Worm (Caenorhabditis elegans): ENCODE measurements around the gene T28A8.8.

DNA sequence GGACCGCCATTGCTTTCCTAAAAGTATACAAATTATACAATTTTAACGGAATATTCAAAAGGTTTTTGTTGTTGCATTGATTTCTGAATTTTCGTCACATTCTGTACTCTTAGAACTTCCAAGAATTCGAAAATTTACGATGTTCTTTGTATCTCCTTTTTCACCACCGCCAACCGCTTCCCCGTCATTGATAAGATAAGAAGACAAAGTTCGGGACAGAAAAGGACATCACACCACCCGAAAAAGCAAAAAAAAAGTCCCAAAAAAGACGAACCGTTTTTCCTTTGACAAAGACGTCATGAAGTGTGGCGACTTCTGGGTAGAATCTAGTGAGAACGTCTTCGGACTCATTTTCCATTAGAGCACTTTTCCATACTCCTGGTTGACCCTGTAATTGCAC, 39.8 kb downstream of the T28A8.8 start:
- TF ChIP-seq dve-1 (tag; optimal IDR thresholded peaks at IDR 0.05), result no peak
- no peak for TF ChIP-seq sox-4 (tag; optimal IDR thresholded peaks at IDR 0.05)
- TF ChIP-seq nhr-232 (tag; optimal IDR thresholded peaks at IDR 0.05), result no peak
- peak; percentile 46 for TF ChIP-seq elt-2 (tag; optimal IDR thresholded peaks at IDR 0.05)
- no peak for TF ChIP-seq ref-2 (tag; optimal IDR thresholded peaks at IDR 0.05)

All from whole organism, late embryonic.